Fruit fly (Drosophila melanogaster): ENCODE results near the gene kst.

Gene kst

DNA sequence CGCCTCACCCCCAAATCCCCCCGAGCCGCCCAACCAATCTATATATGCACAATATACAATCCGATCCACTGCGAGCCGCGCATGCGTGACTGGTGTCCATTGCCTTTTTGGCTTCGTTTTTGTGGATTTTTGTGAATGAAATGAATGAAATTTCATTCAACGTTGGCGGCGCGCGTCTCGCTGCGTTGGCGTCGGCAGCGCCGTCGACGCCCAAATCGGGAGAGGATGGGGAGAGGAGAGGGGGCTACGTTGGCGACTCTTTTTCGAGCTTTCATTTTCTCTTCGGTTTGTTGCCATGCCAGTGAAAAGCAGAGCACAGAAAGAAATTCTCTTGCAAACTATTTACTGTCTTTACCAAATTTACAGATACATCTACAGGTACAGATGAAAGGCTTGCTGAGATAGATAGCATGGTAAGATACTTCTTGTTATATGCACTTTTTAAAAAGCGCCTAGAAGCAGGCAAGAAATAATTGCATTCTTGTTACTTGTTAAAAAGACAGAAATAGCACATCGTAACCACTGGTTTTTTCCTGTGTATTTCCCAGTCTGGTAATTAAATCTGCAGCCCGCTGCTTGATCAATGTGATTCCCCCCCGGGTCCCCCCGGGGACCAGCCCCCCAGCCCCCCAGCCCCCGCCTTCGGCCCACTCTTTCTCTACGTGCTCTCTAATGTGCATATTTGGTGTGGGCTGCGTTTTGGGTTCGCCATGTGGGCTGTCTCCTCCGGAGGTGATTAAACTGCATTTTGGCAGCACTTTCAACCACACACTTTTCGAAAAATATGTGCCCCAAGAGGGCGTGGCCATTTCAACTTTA is 43.8 kb downstream of the kst start (continued):
- TF ChIP-seq CG14667 (GFP tag; IDR thresholded peaks at IDR 0.05) (no peak), zen (tag; optimal IDR thresholded peaks at IDR 0.05) (peak; percentile 4), fd96Cb (tag; optimal IDR thresholded peaks at IDR 0.05) (peak; percentile 58), cad (GFP tag; optimal IDR thresholded peaks at IDR 0.05) (no peak), CG11456 (GFP tag; IDR thresholded peaks at IDR 0.05) (no peak), ato (GFP tag; IDR thresholded peaks at IDR 0.05; ENCODE audit: partially characterized antibody) (no peak), Oli (tag; optimal IDR thresholded peaks at IDR 0.05) (peak; percentile 47), CG6689 (GFP tag; IDR thresholded peaks at IDR 0.05) (peak; percentile 33; the same call in 1 of the 2 replicates), klu (GFP tag; IDR thresholded peaks at IDR 0.05) (no peak), CG18619 (GFP tag; optimal IDR thresholded peaks at IDR 0.05) (no peak), CG4404 (GFP tag; IDR thresholded peaks at IDR 0.05) (no peak), gem (tag; optimal IDR thresholded peaks at IDR 0.05) (peak; percentile 59), az2 (GFP tag; optimal IDR thresholded peaks at IDR 0.05) (peak; percentile 45), CG11695 (GFP tag; IDR thresholded peaks at IDR 0.05) (0 out of 3 replicates have a peak, but pooled peaks have one; percentile 30), E2f2 (GFP tag; IDR thresholded peaks at IDR 0.05) (no peak), ham (GFP tag; IDR thresholded peaks at IDR 0.05) (no peak), tio (GFP tag; optimal IDR thresholded peaks at IDR 0.05) (no peak), esg (GFP tag; conservative IDR thresholded peaks at IDR 0.05) (peak; percentile 38), CG11093 (GFP tag; IDR thresholded peaks at IDR 0.05) (0 out of 3 replicates have a peak, but pooled peaks have one; percentile 32), run (tag; optimal IDR thresholded peaks at IDR 0.05) (no peak), CG16863 (GFP tag; optimal IDR thresholded peaks at IDR 0.05) (peak; percentile 31), danr (GFP tag; IDR thresholded peaks at IDR 0.05) (no peak), CG6813 (GFP tag; optimal IDR thresholded peaks at IDR 0.05) (peak; percentile 11), gro (GFP tag; optimal IDR thresholded peaks at IDR 0.05) (no peak), eve (GFP tag; optimal IDR thresholded peaks at IDR 0.05) (no peak), CG7928 (GFP tag; optimal IDR thresholded peaks at IDR 0.05) (no peak), CG2889 (GFP tag; IDR thresholded peaks at IDR 0.05) (no peak), jigr1 (GFP tag; IDR thresholded peaks at IDR 0.05) (no peak), Optix (GFP tag; IDR thresholded peaks at IDR 0.05) (peak; percentile 52; the same call in 1 of the 3 replicates), br (optimal IDR thresholded peaks at IDR 0.05) (no peak), CG31388 (GFP tag; optimal IDR thresholded peaks at IDR 0.05) (no peak), grn (GFP tag; optimal IDR thresholded peaks at IDR 0.05) (no peak), CG30431 (GFP tag; optimal IDR thresholded peaks at IDR 0.05) (no peak), Dad (GFP tag; optimal IDR thresholded peaks at IDR 0.05) (no peak), CG14441 (GFP tag; IDR thresholded peaks at IDR 0.05) (peak; percentile 21; the same call in 1 of the 2 replicates), stwl (tag; optimal IDR thresholded peaks at IDR 0.05) (no peak), PHDP (tag; optimal IDR thresholded peaks at IDR 0.05) (peak; percentile 36), CG9876 (GFP tag; optimal IDR thresholded peaks at IDR 0.05) (no peak), Oaz (GFP tag; IDR thresholded peaks at IDR 0.05) (no peak), CG43689 (GFP tag; IDR thresholded peaks at IDR 0.05) (no peak), seq (GFP tag; IDR thresholded peaks at IDR 0.05) (0 out of 2 replicates have a peak, but pooled peaks have one; percentile 18), ara (GFP tag; IDR thresholded peaks at IDR 0.05) (no peak), HLH3B (GFP tag; IDR thresholded peaks at IDR 0.05) (peak; percentile 58), ap (GFP tag; IDR thresholded peaks at IDR 0.05) (peak; percentile 22; the same call in 1 of the 2 replicates), CG8765 (GFP tag; IDR thresholded peaks at IDR 0.05) (no peak), odd (GFP tag; optimal IDR thresholded peaks at IDR 0.05) (peak; percentile 5), B-H1 (GFP tag; IDR thresholded peaks at IDR 0.05) (no peak), Eip74EF (GFP tag; optimal IDR thresholded peaks at IDR 0.05) (no peak), Taf1 (GFP tag; IDR thresholded peaks at IDR 0.05) (no peak), unc-4 (GFP tag; IDR thresholded peaks at IDR 0.05; ENCODE audit: partially characterized antibody) (no peak), CG31224 (GFP tag; IDR thresholded peaks at IDR 0.05) (no peak)
